Fruit fly (Drosophila melanogaster): ENCODE results near the gene CG11841.
A peak's percentile ranks its signal among the peaks of the same experiment; 100 is the strongest.

The CG11841 gene

dm6 chr3R:29083459-29084457 is 32.9 kb downstream of the CG11841 start:
- TF ChIP-seq CG8478 (optimal IDR thresholded peaks at IDR 0.05) (no peak), EcR (GFP tag; optimal IDR thresholded peaks at IDR 0.05) (no peak), pan (optimal IDR thresholded peaks at IDR 0.05) (no peak), Dll (optimal IDR thresholded peaks at IDR 0.05) (no peak), psq (optimal IDR thresholded peaks at IDR 0.05) (no peak), usp (GFP tag; optimal IDR thresholded peaks at IDR 0.05) (no peak)

DNA sequence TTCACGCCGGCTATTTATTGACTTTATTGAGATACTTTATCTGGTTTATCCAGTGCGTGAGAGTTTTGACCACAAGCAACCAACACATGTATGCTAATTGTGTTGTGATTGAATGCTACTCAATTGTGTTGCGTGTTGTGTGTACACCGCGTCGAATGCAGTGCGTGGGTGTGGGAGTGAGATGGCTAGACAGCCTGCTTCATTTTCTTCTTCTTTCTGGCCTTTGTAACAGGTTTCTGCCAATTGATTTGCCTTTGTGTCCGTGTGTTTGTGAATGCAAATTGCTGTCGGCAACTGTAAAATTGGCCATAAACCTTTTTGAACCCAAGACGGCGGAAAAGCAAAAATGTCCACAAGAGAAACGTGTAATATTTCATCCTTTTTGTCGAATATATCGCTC is 36.0 kb downstream of the CG11841 start:
- TF ChIP-seq pan (optimal IDR thresholded peaks at IDR 0.05): no peak
- TF ChIP-seq Dll (optimal IDR thresholded peaks at IDR 0.05): no peak
- TF ChIP-seq psq (optimal IDR thresholded peaks at IDR 0.05): no peak

DNA sequence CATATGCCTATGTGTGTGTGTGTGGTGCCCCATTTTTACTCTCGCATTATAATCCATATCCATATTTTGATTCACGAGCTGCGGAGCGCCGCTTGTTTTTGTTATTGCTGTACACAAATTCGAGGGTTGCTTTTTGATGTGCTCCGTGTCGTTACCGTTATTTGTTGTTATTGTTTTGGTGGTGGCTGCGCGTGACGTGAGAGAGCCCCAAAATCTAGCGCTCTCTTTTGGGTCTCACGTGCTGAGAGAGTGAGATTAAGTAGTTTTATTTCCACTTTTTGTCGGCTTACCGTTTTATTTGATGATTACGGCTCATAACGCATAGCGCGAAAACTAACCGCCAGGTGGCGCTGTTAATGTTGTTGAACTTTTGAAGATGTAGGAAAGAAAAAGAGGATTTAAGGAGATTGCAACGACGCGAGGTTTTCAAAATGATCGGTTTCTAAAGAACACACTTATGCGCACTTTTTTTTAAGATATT is 36.5 kb downstream of the CG11841 start:
- no peak for TF ChIP-seq CG8478 (optimal IDR thresholded peaks at IDR 0.05)
- no peak for TF ChIP-seq psq (optimal IDR thresholded peaks at IDR 0.05)
- no peak for TF ChIP-seq Dll (optimal IDR thresholded peaks at IDR 0.05)
- TF ChIP-seq usp (GFP tag; optimal IDR thresholded peaks at IDR 0.05): no peak
- TF ChIP-seq EcR (GFP tag; optimal IDR thresholded peaks at IDR 0.05): no peak
- no peak for TF ChIP-seq pan (optimal IDR thresholded peaks at IDR 0.05)

dm6 chr3R:29087926-29088487 is 37.2 kb downstream of the CG11841 start:
- TF ChIP-seq CG8478 (optimal IDR thresholded peaks at IDR 0.05): no peak
- TF ChIP-seq EcR (GFP tag; optimal IDR thresholded peaks at IDR 0.05): no peak
- TF ChIP-seq usp (GFP tag; optimal IDR thresholded peaks at IDR 0.05): no peak
- TF ChIP-seq Dll (optimal IDR thresholded peaks at IDR 0.05): peak; percentile 79
- TF ChIP-seq pan (optimal IDR thresholded peaks at IDR 0.05): no peak
- TF ChIP-seq psq (optimal IDR thresholded peaks at IDR 0.05): no peak

DNA sequence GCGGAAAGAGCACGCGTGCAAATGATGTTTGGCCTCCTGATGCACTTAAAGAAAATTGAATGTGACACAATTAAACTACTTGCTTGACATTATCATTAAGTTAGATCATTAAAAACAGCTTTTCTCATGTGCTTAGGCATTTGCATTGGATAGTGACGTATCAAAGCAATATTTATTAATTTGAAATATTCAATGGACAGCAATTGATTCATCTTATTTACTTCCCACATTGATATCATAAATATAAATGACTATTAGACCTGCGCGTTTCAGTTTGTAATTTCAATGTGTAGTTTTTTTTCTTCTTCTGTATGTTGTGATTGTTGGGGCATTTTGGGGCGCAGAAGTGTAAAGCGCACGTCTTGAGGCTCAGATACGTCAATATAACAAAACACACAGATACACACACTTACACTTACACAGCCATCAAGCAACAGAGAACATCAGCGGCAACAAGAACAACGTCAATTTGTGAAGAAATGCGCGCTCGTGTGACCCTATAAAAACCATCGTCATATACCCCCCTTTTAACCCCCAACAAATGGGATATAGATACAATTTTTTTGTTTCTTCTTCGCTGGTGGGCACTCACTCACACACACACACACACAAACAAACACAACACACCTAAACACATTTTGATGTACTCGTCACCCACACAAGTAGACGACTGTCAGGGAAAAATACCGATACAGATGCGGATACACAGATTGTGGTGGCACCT is 38.2 kb downstream of the CG11841 start:
- TF ChIP-seq psq (optimal IDR thresholded peaks at IDR 0.05) (no peak), Dll (optimal IDR thresholded peaks at IDR 0.05) (no peak), CG8478 (optimal IDR thresholded peaks at IDR 0.05) (no peak), usp (GFP tag; optimal IDR thresholded peaks at IDR 0.05) (no peak), EcR (GFP tag; optimal IDR thresholded peaks at IDR 0.05) (no peak), pan (optimal IDR thresholded peaks at IDR 0.05) (no peak)

DNA sequence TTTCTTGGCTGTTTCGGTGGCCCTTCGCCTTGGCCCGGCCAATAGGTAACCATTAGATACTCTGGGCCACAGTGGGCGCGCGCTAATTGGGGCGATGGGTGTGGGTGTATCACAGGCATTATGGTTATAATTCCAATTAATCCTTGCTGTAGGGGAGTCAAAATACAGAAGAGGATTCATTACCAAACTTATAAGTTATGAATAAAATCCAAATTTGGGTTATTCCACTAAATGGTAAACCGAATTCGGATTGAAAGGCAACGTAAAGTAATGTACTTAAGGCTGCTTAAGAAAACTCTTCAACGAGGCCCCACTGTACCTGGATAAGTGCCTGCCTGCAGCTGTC is 38.8 kb downstream of the CG11841 start:
- TF ChIP-seq CG8478 (optimal IDR thresholded peaks at IDR 0.05): no peak
- TF ChIP-seq EcR (GFP tag; optimal IDR thresholded peaks at IDR 0.05): no peak
- no peak for TF ChIP-seq psq (optimal IDR thresholded peaks at IDR 0.05)
- no peak for TF ChIP-seq pan (optimal IDR thresholded peaks at IDR 0.05)
- no peak for TF ChIP-seq Dll (optimal IDR thresholded peaks at IDR 0.05)
- TF ChIP-seq usp (GFP tag; optimal IDR thresholded peaks at IDR 0.05): no peak

DNA sequence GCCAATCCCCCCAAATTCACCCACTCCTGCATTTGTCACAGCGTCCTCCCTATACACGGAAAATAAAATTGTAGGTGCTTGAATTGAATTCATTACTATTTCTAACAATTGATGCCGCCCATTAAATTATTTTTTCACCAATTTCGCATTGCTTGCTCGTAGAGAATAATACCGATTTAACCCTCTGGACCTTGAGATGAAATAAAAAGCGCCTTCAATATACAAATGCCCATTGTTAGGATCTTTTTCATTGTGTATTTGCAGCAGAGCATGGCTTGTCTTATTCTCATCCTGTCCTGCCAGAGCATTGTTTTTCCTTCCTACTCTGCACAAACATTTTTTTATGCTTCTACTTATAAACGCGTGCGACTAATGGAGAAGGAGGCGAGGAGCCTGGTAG is 40.8 kb downstream of the CG11841 start:
- TF ChIP-seq EcR (GFP tag; optimal IDR thresholded peaks at IDR 0.05) (no peak), CG8478 (optimal IDR thresholded peaks at IDR 0.05) (no peak), psq (optimal IDR thresholded peaks at IDR 0.05) (no peak)

DNA sequence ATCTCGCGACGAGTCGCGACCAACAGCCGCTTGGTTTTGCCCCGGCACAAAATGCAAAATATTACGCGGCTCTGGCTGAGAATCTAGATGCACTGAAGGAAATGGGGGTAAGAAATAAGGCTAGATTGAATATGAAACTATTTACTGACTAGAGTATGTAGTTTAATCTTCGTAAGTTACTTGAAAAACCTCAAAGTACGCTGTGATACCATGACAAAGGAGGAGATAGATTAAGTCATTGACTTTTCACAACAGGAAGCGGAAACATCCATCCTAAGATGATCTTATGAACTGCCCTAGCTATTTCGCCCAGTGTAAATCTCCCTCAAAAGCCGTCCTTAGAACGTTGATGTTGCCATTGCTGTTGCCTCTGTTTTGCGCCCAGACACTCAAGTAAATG is 43.3 kb downstream of the CG11841 start:
- TF ChIP-seq pan (optimal IDR thresholded peaks at IDR 0.05) (no peak), usp (GFP tag; optimal IDR thresholded peaks at IDR 0.05) (no peak), psq (optimal IDR thresholded peaks at IDR 0.05) (no peak), Dll (optimal IDR thresholded peaks at IDR 0.05) (no peak), EcR (GFP tag; optimal IDR thresholded peaks at IDR 0.05) (no peak), CG8478 (optimal IDR thresholded peaks at IDR 0.05) (no peak)

dm6 chr3R:29095525-29095924 is 44.7 kb downstream of the CG11841 start:
- no peak for TF ChIP-seq pan (optimal IDR thresholded peaks at IDR 0.05)
- no peak for TF ChIP-seq CG8478 (optimal IDR thresholded peaks at IDR 0.05)
- TF ChIP-seq Dll (optimal IDR thresholded peaks at IDR 0.05): peak; percentile 77
- no peak for TF ChIP-seq usp (GFP tag; optimal IDR thresholded peaks at IDR 0.05)

- TF ChIP-seq usp (GFP tag; optimal IDR thresholded peaks at IDR 0.05) (no peak), Dll (optimal IDR thresholded peaks at IDR 0.05) (no peak), EcR (GFP tag; optimal IDR thresholded peaks at IDR 0.05) (no peak), CG8478 (optimal IDR thresholded peaks at IDR 0.05) (no peak), pan (optimal IDR thresholded peaks at IDR 0.05) (no peak), psq (optimal IDR thresholded peaks at IDR 0.05) (no peak)
Measured at dm6 chr3R:29096009-29096443, 45.2 kb downstream of the CG11841 start.

- no peak for TF ChIP-seq usp (GFP tag; optimal IDR thresholded peaks at IDR 0.05)
- TF ChIP-seq Dll (optimal IDR thresholded peaks at IDR 0.05): no peak
Measured at dm6 chr3R:29098022-29098421, 47.2 kb downstream of the CG11841 start.

All from whole organism.